Worm (Caenorhabditis elegans) whole organism, L4/young adult: ENCODE results near the gene F46B3.14.

Experiments
- W03F9.2 ChIP-seq: fragments of 150-350 bp; optimal IDR thresholded peaks from 2 replicates; lab custom pipeline; 2014; ENCODE audit warnings: missing biosample characterization, missing genetic modification characterization
- dao-5 ChIP-seq: sonication (generic microtip); optimal IDR thresholded peaks from 2 replicates; lab custom pipeline; 2016; ENCODE audit warnings: missing genotype, missing genetic modification characterization, moderate library complexity, missing compliant biosample characterization
- him-1 ChIP-seq: sonication (generic microtip); optimal IDR thresholded peaks from 2 replicates; lab custom pipeline; 2016; ENCODE audit warnings: missing genotype, missing genetic modification reagents, missing genetic modification characterization, missing compliant biosample characterization

DNA sequence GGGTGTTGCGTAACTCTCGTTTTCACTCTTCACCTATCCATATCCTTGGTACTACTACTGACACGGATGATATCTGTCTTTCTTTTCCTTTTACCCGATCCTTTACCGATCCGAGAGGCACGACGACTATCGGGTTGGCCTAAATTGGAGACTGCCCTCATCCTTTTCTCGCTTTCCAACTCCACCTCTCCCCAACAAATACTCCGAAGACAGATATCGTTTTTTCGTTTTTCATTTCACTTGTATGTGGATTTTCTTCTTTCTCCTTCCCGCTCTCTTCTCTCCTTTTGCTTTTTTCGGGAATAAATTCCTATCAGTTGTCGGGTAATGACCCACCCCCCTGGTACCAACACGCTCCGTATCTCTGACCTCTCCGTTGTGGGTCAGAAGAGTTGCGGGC is 33.8 kb upstream of the F46B3.14 start:
- TF ChIP-seq dao-5 (tag; lab: Kevin White, UChicago) = no peak
- no peak for TF ChIP-seq him-1 (tag; lab: Kevin White, UChicago)
- TF ChIP-seq W03F9.2 (tag; lab: Kevin White, UChicago) = no peak
